Worm (Caenorhabditis elegans): ENCODE results near the gene slc-17.2.
"Not testable (repeated sequence)": the region's sequence is repeated elsewhere in the genome, so short reads cannot be mapped to it uniquely, and the experiment has no call there.

DNA sequence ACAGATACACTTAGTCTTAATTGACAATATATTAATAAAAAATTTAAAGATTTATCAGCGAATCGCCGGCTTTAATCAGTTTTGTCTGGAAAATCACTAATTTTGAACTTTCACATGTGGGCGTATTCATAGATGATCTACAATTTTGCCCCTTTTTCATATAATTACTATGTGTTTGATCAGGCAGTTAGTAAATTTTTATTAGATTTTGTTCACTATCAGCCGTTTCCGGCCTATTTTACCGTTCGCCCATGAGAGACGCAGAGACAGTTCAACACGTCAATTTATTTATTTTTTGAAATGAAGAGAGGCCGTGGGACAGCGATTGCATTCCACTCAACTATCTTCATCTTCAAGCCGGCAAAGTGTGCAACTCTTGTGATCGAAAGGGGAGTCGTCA is 30.3 kb upstream of the slc-17.2 start, which contains the start of gene T26G10.4:
- TF ChIP-seq nhr-25 (tag; optimal IDR thresholded peaks at IDR 0.05); mdl-1 (tag; optimal IDR thresholded peaks at IDR 0.05); unc-62 (GFP tag; optimal IDR thresholded peaks at IDR 0.05); ama-1 (optimal IDR thresholded peaks at IDR 0.05); fos-1 (tag; optimal IDR thresholded peaks at IDR 0.05); nhr-11 (tag; optimal IDR thresholded peaks at IDR 0.05); sma-9 (GFP tag; optimal IDR thresholded peaks at IDR 0.05); sma-9 (tag; optimal IDR thresholded peaks at IDR 0.05); egl-27 (tag; optimal IDR thresholded peaks at IDR 0.05): not testable (repeated sequence)

Measured in whole organism, L2 larva.